Worm (Caenorhabditis elegans) whole organism, L3 larva: ENCODE data around the gene acl-4.
"Not testable (repeated sequence)": the region's sequence is repeated elsewhere in the genome, so short reads cannot be mapped to it uniquely, and the experiment has no call there.

Experiments
- ceh-82 ChIP-seq: fragments of 150-350 bp; optimal IDR thresholded peaks from 2 replicates; lab custom pipeline; 2014; ENCODE audit warnings: missing biosample characterization, missing genetic modification characterization
- unc-62 ChIP-seq: fragments of 150-350 bp; sonication (generic microtip); optimal IDR thresholded peaks from 4 replicates; lab custom pipeline; 2014; ENCODE audit warnings: missing biosample characterization, missing genetic modification reagents, missing genetic modification characterization

- not testable (repeated sequence) for TF ChIP-seq unc-62 (GFP tag; lab: Kevin White, UChicago); ceh-82 (tag; lab: Kevin White, UChicago)
Observed at ce11 chrX:2026342-2026741, 43.9 kb downstream of the acl-4 start, which contains the start of gene Y102A11A.2.
